Fruit fly (Drosophila melanogaster) whole organism, prepupa: ENCODE measurements around the gene CG9733.

ENCODE experiments used
- Blimp-1 ChIP-seq: fragments of 200-800 bp; sonication (Bioruptor generic); optimal IDR thresholded peaks from 3 replicates; lab custom pipeline; 2017; ENCODE audit warnings: missing biosample characterization, missing genetic modification characterization, mild to moderate bottlenecking, moderate library complexity, missing genetic modification reagents
- CG10669 ChIP-seq: fragments of 200-800 bp; sonication (Bioruptor generic); optimal IDR thresholded peaks from 3 replicates; lab custom pipeline; 2018; ENCODE audit warnings: missing biosample characterization, mild to moderate bottlenecking, missing genetic modification characterization, moderate library complexity
- CG11294 ChIP-seq: fragments of 200-800 bp; sonication (Bioruptor generic); IDR thresholded peaks from 2 replicates; pipeline ENCODE4 v1.3.6; 2022; ENCODE audit warnings: missing biosample characterization, missing genetic modification characterization
- CG11762 ChIP-seq: fragments of 200-800 bp; sonication (Bioruptor generic); optimal IDR thresholded peaks from 3 replicates; lab custom pipeline; 2016; ENCODE audit warnings: missing biosample characterization, missing genetic modification characterization; ENCODE audit not compliant: insufficient read depth
- CG11902 ChIP-seq: fragments of 200-800 bp; sonication (Bioruptor generic); optimal IDR thresholded peaks from 3 replicates; lab custom pipeline; 2016; ENCODE audit warnings: missing biosample characterization, missing genetic modification characterization
- CG15336 ChIP-seq: fragments of 200-800 bp; sonication (Bioruptor generic); IDR thresholded peaks from 2 replicates; pipeline ENCODE4 v1.3.6; 2022; ENCODE audit warnings: missing biosample characterization, missing genetic modification characterization
- CG1621 ChIP-seq: fragments of 200-800 bp; sonication (Bioruptor generic); optimal IDR thresholded peaks from 3 replicates; lab custom pipeline; 2018; ENCODE audit warnings: missing biosample characterization, mild to moderate bottlenecking, missing genetic modification characterization
- CG3032 ChIP-seq: fragments of 200-800 bp; optimal IDR thresholded peaks from 2 replicates; lab custom pipeline; 2019; ENCODE audit warnings: missing biosample characterization, mild to moderate bottlenecking, missing genetic modification characterization, moderate library complexity
- CG32006 ChIP-seq: fragments of 200-800 bp; sonication (Bioruptor generic); optimal IDR thresholded peaks from 3 replicates; lab custom pipeline; 2017; ENCODE audit warnings: missing biosample characterization, mild to moderate bottlenecking, missing genetic modification characterization
- CG34406 ChIP-seq: fragments of 200-800 bp; sonication (Bioruptor generic); optimal IDR thresholded peaks from 3 replicates; lab custom pipeline; 2016; ENCODE audit warnings: missing biosample characterization, missing genetic modification characterization
- CG3919 ChIP-seq: fragments of 200-800 bp; sonication (Bioruptor generic); optimal IDR thresholded peaks from 3 replicates; lab custom pipeline; 2016; ENCODE audit warnings: missing biosample characterization, missing genetic modification characterization
- CG4318 ChIP-seq: fragments of 200-800 bp; sonication (Bioruptor generic); optimal IDR thresholded peaks from 3 replicates; lab custom pipeline; 2017; ENCODE audit warnings: missing biosample characterization, mild to moderate bottlenecking, missing genetic modification characterization
- CG6276 ChIP-seq: fragments of 200-800 bp; sonication (Bioruptor generic); optimal IDR thresholded peaks from 2 replicates; lab custom pipeline; 2017; ENCODE audit warnings: missing biosample characterization, mild to moderate bottlenecking, missing genetic modification characterization
- CG6854 ChIP-seq: fragments of 200-800 bp; sonication (Bioruptor generic); optimal IDR thresholded peaks from 2 replicates; lab custom pipeline; 2017; ENCODE audit warnings: missing biosample characterization, mild to moderate bottlenecking, missing genetic modification characterization
- CG8119 ChIP-seq: fragments of 200-800 bp; sonication (Bioruptor generic); IDR thresholded peaks from 3 replicates; pipeline ENCODE4 v1.3.6; 2022; ENCODE audit warnings: missing biosample characterization, missing genetic modification characterization
- CG8319 ChIP-seq: fragments of 200-800 bp; sonication (Bioruptor generic); optimal IDR thresholded peaks from 3 replicates; lab custom pipeline; 2016; ENCODE audit warnings: missing biosample characterization, missing genetic modification characterization
- CG8632 ChIP-seq: fragments of 200-800 bp; sonication (Bioruptor generic); optimal IDR thresholded peaks from 3 replicates; lab custom pipeline; 2016; ENCODE audit warnings: missing biosample characterization, missing genetic modification characterization
- CG9139 ChIP-seq: fragments of 200-800 bp; sonication (Bioruptor generic); optimal IDR thresholded peaks from 3 replicates; lab custom pipeline; 2017; ENCODE audit warnings: missing biosample characterization, mild to moderate bottlenecking, missing genetic modification characterization
- Eip75B ChIP-seq: fragments of 200-800 bp; sonication (Bioruptor generic); optimal IDR thresholded peaks from 3 replicates; lab custom pipeline; 2016; ENCODE audit warnings: missing biosample characterization, missing genetic modification characterization
- Eip78C ChIP-seq: fragments of 200-800 bp; sonication (Bioruptor generic); peaks from one replicate; lab custom pipeline; 2016; ENCODE audit warnings: missing biosample characterization, missing genetic modification characterization
- Eip93F ChIP-seq: fragments of 200-800 bp; sonication (Bioruptor generic); optimal IDR thresholded peaks from 2 replicates; lab custom pipeline; 2016; ENCODE audit warnings: missing biosample characterization, mild to moderate bottlenecking, missing genetic modification characterization
- Ets21C ChIP-seq: fragments of 200-800 bp; sonication (Bioruptor generic); optimal IDR thresholded peaks from 3 replicates; lab custom pipeline; 2016; ENCODE audit warnings: missing biosample characterization, missing genetic modification characterization
- Ets96B ChIP-seq: fragments of 200-800 bp; optimal IDR thresholded peaks from 2 replicates; lab custom pipeline; 2019; ENCODE audit warnings: missing biosample characterization, mild to moderate bottlenecking, missing genetic modification characterization, moderate library complexity
- Gug ChIP-seq: fragments of 200-800 bp; sonication (Bioruptor generic); IDR thresholded peaks from 2 replicates; pipeline ENCODE4 v1.3.6; 2022; ENCODE audit warnings: missing biosample characterization, missing genetic modification characterization
- Hr38 ChIP-seq: sonication (Bioruptor generic); optimal IDR thresholded peaks from 2 replicates; lab custom pipeline; 2016; ENCODE audit warnings: missing biosample characterization, missing genetic modification characterization
- Hr39 ChIP-seq: fragments of 200-800 bp; sonication (Bioruptor generic); optimal IDR thresholded peaks from 2 replicates; lab custom pipeline; 2016; ENCODE audit warnings: missing biosample characterization, missing genetic modification characterization
- Hr4 ChIP-seq: fragments of 200-800 bp; sonication (Bioruptor generic); optimal IDR thresholded peaks from 3 replicates; lab custom pipeline; 2016; ENCODE audit warnings: missing biosample characterization, missing genetic modification characterization
- Lpt ChIP-seq: fragments of 200-800 bp; sonication (Bioruptor generic); optimal IDR thresholded peaks from 3 replicates; lab custom pipeline; 2016; ENCODE audit warnings: missing biosample characterization, missing genetic modification characterization
- Met ChIP-seq: fragments of 200-800 bp; sonication (Bioruptor generic); optimal IDR thresholded peaks from 3 replicates; lab custom pipeline; 2016; ENCODE audit warnings: missing biosample characterization, missing genetic modification characterization
- OdsH ChIP-seq: fragments of 200-800 bp; sonication (Bioruptor generic); optimal IDR thresholded peaks from 3 replicates; lab custom pipeline; 2016; ENCODE audit warnings: missing biosample characterization, missing genetic modification characterization
- Smox ChIP-seq: fragments of 200-800 bp; sonication (Bioruptor generic); optimal IDR thresholded peaks from 3 replicates; lab custom pipeline; 2016; ENCODE audit warnings: missing biosample characterization, missing genetic modification characterization
- Sox14 ChIP-seq: fragments of 200-800 bp; sonication (Bioruptor generic); optimal IDR thresholded peaks from 3 replicates; lab custom pipeline; 2016; ENCODE audit warnings: missing biosample characterization, missing genetic modification characterization
- acj6 ChIP-seq: fragments of 200-800 bp; sonication (Bioruptor generic); optimal IDR thresholded peaks from 3 replicates; lab custom pipeline; 2016; ENCODE audit warnings: missing biosample characterization, missing genetic modification characterization
- dac ChIP-seq: fragments of 200-800 bp; sonication (Bioruptor generic); optimal IDR thresholded peaks from 2 replicates; lab custom pipeline; 2017; ENCODE audit warnings: missing biosample characterization, mild to moderate bottlenecking, missing genetic modification characterization
- dsx ChIP-seq: fragments of 200-800 bp; optimal IDR thresholded peaks from 3 replicates; lab custom pipeline; 2019; ENCODE audit warnings: missing biosample characterization, mild to moderate bottlenecking, missing genetic modification characterization, moderate library complexity; ENCODE audit not compliant: poor library complexity, severe bottlenecking
- eg ChIP-seq: fragments of 200-800 bp; sonication (Bioruptor generic); IDR thresholded peaks from 3 replicates; pipeline ENCODE4 v1.3.6; 2022; ENCODE audit warnings: missing biosample characterization, missing genetic modification characterization
- esn ChIP-seq: fragments of 200-800 bp; sonication (Bioruptor generic); optimal IDR thresholded peaks from 2 replicates; lab custom pipeline; 2016; ENCODE audit warnings: missing biosample characterization, mild to moderate bottlenecking, missing genetic modification characterization, moderate library complexity
- fd59A ChIP-seq: fragments of 200-800 bp; sonication (Bioruptor generic); optimal IDR thresholded peaks from 2 replicates; lab custom pipeline; 2017; ENCODE audit warnings: missing biosample characterization, mild to moderate bottlenecking, missing genetic modification characterization, missing genetic modification reagents
- fd85E ChIP-seq: fragments of 200-800 bp; sonication (Bioruptor generic); optimal IDR thresholded peaks from 3 replicates; lab custom pipeline; 2016; ENCODE audit warnings: missing biosample characterization, missing genetic modification characterization
- lz ChIP-seq: fragments of 200-800 bp; sonication (Bioruptor generic); optimal IDR thresholded peaks from 3 replicates; lab custom pipeline; 2016; ENCODE audit warnings: missing biosample characterization, missing genetic modification characterization
- net ChIP-seq: fragments of 200-800 bp; sonication (Bioruptor generic); optimal IDR thresholded peaks from 3 replicates; lab custom pipeline; 2016; ENCODE audit warnings: missing biosample characterization, missing genetic modification characterization
- pdm3 ChIP-seq: fragments of 200-800 bp; sonication (Bioruptor generic); optimal IDR thresholded peaks from 3 replicates; lab custom pipeline; 2016; ENCODE audit warnings: missing biosample characterization, missing genetic modification characterization
- spab ChIP-seq: fragments of 200-800 bp; sonication (Bioruptor generic); optimal IDR thresholded peaks from 2 replicates; lab custom pipeline; 2017; ENCODE audit warnings: missing biosample characterization, mild to moderate bottlenecking, missing genetic modification characterization, missing genetic modification reagents
- svp ChIP-seq: fragments of 200-800 bp; sonication (Bioruptor generic); peaks from one replicate; lab custom pipeline; 2016; ENCODE audit warnings: missing biosample characterization, missing genetic modification characterization
- topi ChIP-seq: fragments of 200-800 bp; sonication (Bioruptor generic); optimal IDR thresholded peaks from 3 replicates; lab custom pipeline; 2016; ENCODE audit warnings: missing biosample characterization, missing genetic modification characterization
- vri ChIP-seq: fragments of 200-800 bp; sonication (Bioruptor generic); optimal IDR thresholded peaks from 3 replicates; lab custom pipeline; 2016; ENCODE audit warnings: missing biosample characterization, mild to moderate bottlenecking, missing genetic modification characterization

The CG9733 gene

DNA sequence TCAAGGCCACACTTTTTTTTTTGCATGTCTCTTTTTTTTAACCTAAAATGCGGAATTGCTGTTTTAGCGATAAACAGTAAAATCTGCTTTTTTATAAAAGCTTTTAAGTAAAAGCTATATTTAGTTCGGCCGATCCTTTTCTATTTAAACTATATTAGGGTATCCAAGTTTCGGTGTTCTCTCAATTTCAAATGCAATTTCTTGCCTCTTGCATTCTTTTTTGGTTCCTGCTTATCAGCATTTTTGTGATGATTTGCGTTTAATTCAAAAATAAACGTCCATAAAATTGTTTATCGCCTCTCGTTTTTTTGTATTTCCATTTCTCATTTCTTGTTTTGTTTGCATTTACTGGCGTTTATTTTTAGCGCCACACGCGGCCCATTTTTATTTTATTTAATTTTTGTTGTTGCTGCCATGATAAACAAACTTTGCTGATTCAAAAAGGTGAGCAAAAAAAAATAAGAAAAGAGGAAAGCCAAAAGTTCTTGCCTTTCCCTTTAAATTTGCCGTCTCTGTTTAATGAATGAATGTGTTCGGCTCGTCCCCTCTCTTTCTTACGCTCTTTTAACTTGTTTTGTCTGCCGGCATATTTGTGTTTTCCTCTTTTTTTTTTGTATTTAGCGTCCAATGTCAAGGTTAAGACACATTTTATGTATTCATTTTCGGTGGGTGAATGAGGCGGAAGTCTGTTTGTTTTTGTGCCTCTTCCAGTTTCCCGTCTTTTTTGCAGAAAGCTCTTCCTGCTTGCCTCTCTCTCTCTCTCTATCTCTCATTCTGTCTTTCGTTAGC lies 35.0 kb upstream of the CG9733 start (continued):
- TF ChIP-seq Met (peak; percentile 74), net (GFP tag; lab: Kevin White, UChicago) (no peak), CG8632 (GFP tag; lab: Kevin White, UChicago) (peak; percentile 12), Hr38 (GFP tag; lab: Kevin White, UChicago) (no peak), Ets96B (tag; lab: Kevin White, UChicago) (no peak), vri (GFP tag; lab: Kevin White, UChicago) (peak; percentile 87), Blimp-1 (GFP tag; lab: Kevin White, UChicago) (peak; percentile 48), fd59A (GFP tag; lab: Kevin White, UChicago) (no peak), esn (GFP tag; lab: Kevin White, UChicago) (peak; percentile 81), OdsH (GFP tag; lab: Kevin White, UChicago) (peak; percentile 19), lz (GFP tag; lab: Kevin White, UChicago) (peak; percentile 75), CG1621 (tag; lab: Kevin White, UChicago) (no peak), eg (GFP tag; lab: Robert Waterston, UW) (no peak), CG8319 (GFP tag; lab: Kevin White, UChicago) (no peak), CG3919 (GFP tag; lab: Kevin White, UChicago) (peak; percentile 18), CG10669 (GFP tag; lab: Kevin White, UChicago) (no peak), dsx (peak; percentile 25), dac (no peak), topi (peak; percentile 73), Ets21C (GFP tag; lab: Kevin White, UChicago) (peak; percentile 66)

- TF ChIP-seq Eip93F (GFP tag; lab: Kevin White, UChicago) (peak; percentile 59), CG34406 (peak; percentile 57), Gug (GFP tag; lab: Robert Waterston, UW) (0 out of 2 replicates have a peak, but pooled peaks have one; percentile 22), fd85E (GFP tag; lab: Kevin White, UChicago) (no peak), Hr39 (GFP tag; lab: Kevin White, UChicago) (peak; percentile 74), CG1621 (tag; lab: Kevin White, UChicago) (no peak), dsx (no peak), topi (peak; percentile 85), CG3032 (tag; lab: Kevin White, UChicago) (peak; percentile 26), Sox14 (peak; percentile 56), CG15336 (peak; percentile 44; the same call in 1 of the 2 replicates), Smox (GFP tag; lab: Kevin White, UChicago) (peak; percentile 61), Eip75B (GFP tag; lab: Kevin White, UChicago) (peak; percentile 58), CG10669 (GFP tag; lab: Kevin White, UChicago) (peak; percentile 44), CG4318 (no peak), acj6 (GFP tag; lab: Kevin White, UChicago) (peak; percentile 56), svp (GFP tag; lab: Kevin White, UChicago) (peak; percentile 91), CG8632 (GFP tag; lab: Kevin White, UChicago) (peak; percentile 48), CG11762 (GFP tag; lab: Kevin White, UChicago) (peak; percentile 14), CG32006 (GFP tag; lab: Kevin White, UChicago) (peak; percentile 43), spab (GFP tag; lab: Kevin White, UChicago) (peak; percentile 22), CG8119 (no peak; the same call in 2 of the 3 replicates), Hr4 (GFP tag; lab: Kevin White, UChicago) (peak; percentile 34), Blimp-1 (GFP tag; lab: Kevin White, UChicago) (peak; percentile 41), fd59A (GFP tag; lab: Kevin White, UChicago) (no peak), vri (GFP tag; lab: Kevin White, UChicago) (peak; percentile 77), Eip78C (peak; percentile 86), CG8319 (GFP tag; lab: Kevin White, UChicago) (peak; percentile 18), Hr38 (GFP tag; lab: Kevin White, UChicago) (no peak), CG11902 (GFP tag; lab: Kevin White, UChicago) (peak; percentile 47), Lpt (GFP tag; lab: Kevin White, UChicago) (no peak), pdm3 (GFP tag; lab: Kevin White, UChicago) (peak; percentile 49), CG9139 (GFP tag; lab: Kevin White, UChicago) (no peak), CG6276 (GFP tag; lab: Kevin White, UChicago) (peak; percentile 33), CG11294 (GFP tag; lab: Robert Waterston, UW) (no peak), Met (peak; percentile 69), CG6854 (peak; percentile 66), net (GFP tag; lab: Kevin White, UChicago) (peak; percentile 5)
Measured at dm6 chr3R:30280312-30280711, 33.8 kb upstream of the CG9733 start.
